Fruit fly (Drosophila melanogaster): ENCODE results near the gene Pfdn1.
A peak's percentile ranks its signal among the peaks of the same experiment; 100 is the strongest.

The Pfdn1 gene

DNA sequence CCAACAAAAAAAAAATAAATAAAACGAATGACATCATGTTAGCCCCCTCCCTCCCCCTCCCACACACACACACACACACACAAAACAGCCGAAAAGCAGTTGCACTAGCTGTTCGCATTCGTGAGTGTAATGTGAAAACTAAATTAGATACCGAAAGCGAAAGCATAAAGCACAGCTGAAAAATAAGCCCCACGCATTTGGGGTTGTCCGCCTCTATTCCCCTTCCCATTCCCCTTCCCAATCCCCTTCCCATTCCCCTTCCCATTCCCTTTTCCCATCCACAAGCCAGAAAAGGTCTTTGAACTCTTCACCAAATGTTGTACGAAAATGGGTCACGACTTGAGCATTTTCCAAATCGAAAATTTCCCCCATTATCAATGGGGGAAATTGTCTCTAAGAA lies 6.5 kb downstream of the Pfdn1 start:
- no peak for TF ChIP-seq Snoo (tag; optimal IDR thresholded peaks at IDR 0.05)

dm6 chr2L:6076143-6076542 lies 7.3 kb downstream of the Pfdn1 start:
- no peak for TF ChIP-seq rn (GFP tag; IDR thresholded peaks at IDR 0.05)
- no peak for TF ChIP-seq CG17806 (tag; optimal IDR thresholded peaks at IDR 0.05)
- no peak for TF ChIP-seq gl (tag; optimal IDR thresholded peaks at IDR 0.05)
- TF ChIP-seq CG13204 (GFP tag; optimal IDR thresholded peaks at IDR 0.05): no peak
- TF ChIP-seq fd96Ca (GFP tag; IDR thresholded peaks at IDR 0.05): no peak
- TF ChIP-seq CG4496 (GFP tag; IDR thresholded peaks at IDR 0.05): no peak
- no peak for TF ChIP-seq CG32121 (GFP tag; IDR thresholded peaks at IDR 0.05)
- TF ChIP-seq CG34367 (tag; optimal IDR thresholded peaks at IDR 0.05): no peak
- no peak for TF ChIP-seq CG8301 (tag; optimal IDR thresholded peaks at IDR 0.05)
- no peak for TF ChIP-seq Pif1A (GFP tag; optimal IDR thresholded peaks at IDR 0.05)
- TF ChIP-seq CG12605 (GFP tag; IDR thresholded peaks at IDR 0.05): no peak
- TF ChIP-seq CG15710 (tag; optimal IDR thresholded peaks at IDR 0.05): no peak

dm6 chr2L:6076829-6077364 lies 8.0 kb downstream of the Pfdn1 start:
- no peak for TF ChIP-seq Snoo (tag; optimal IDR thresholded peaks at IDR 0.05)
- no peak for TF ChIP-seq CG13204 (GFP tag; optimal IDR thresholded peaks at IDR 0.05)
- no peak for TF ChIP-seq CG32121 (GFP tag; IDR thresholded peaks at IDR 0.05)
- TF ChIP-seq CG34367 (tag; optimal IDR thresholded peaks at IDR 0.05): no peak
- no peak for TF ChIP-seq CG8301 (tag; optimal IDR thresholded peaks at IDR 0.05)
- TF ChIP-seq fd96Ca (GFP tag; IDR thresholded peaks at IDR 0.05): no peak
- no peak for TF ChIP-seq CG4496 (GFP tag; IDR thresholded peaks at IDR 0.05)
- no peak for TF ChIP-seq CG8159 (tag; optimal IDR thresholded peaks at IDR 0.05)
- TF ChIP-seq D1 (tag; optimal IDR thresholded peaks at IDR 0.05): no peak
- no peak for TF ChIP-seq CG10348 (GFP tag; IDR thresholded peaks at IDR 0.05)
- no peak for TF ChIP-seq CG15710 (tag; optimal IDR thresholded peaks at IDR 0.05)

- TF ChIP-seq Ets98B (GFP tag; IDR thresholded peaks at IDR 0.05) (no peak), CG8301 (tag; optimal IDR thresholded peaks at IDR 0.05) (no peak), CG34367 (tag; optimal IDR thresholded peaks at IDR 0.05) (no peak)
Measured at dm6 chr2L:6077632-6078031, 8.8 kb downstream of the Pfdn1 start.

- TF ChIP-seq CG32121 (GFP tag; IDR thresholded peaks at IDR 0.05): peak; percentile 75
- no peak for TF ChIP-seq CG12605 (GFP tag; IDR thresholded peaks at IDR 0.05)
- TF ChIP-seq CG8301 (tag; optimal IDR thresholded peaks at IDR 0.05): peak; percentile 5
- TF ChIP-seq EcR (GFP tag; optimal IDR thresholded peaks at IDR 0.05): peak; percentile 100
- TF ChIP-seq CG34367 (tag; optimal IDR thresholded peaks at IDR 0.05): no peak
- peak; percentile 56 for TF ChIP-seq Snoo (tag; optimal IDR thresholded peaks at IDR 0.05)
- TF ChIP-seq Ets98B (GFP tag; IDR thresholded peaks at IDR 0.05): peak; percentile 47; the same call in 1 of the 2 replicates
- TF ChIP-seq CG4496 (GFP tag; IDR thresholded peaks at IDR 0.05): peak; percentile 57
- TF ChIP-seq fd96Ca (GFP tag; IDR thresholded peaks at IDR 0.05): peak; percentile 29; the same call in 1 of the 3 replicates
- TF ChIP-seq gl (tag; optimal IDR thresholded peaks at IDR 0.05): peak; percentile 1
- TF ChIP-seq CG8159 (tag; optimal IDR thresholded peaks at IDR 0.05): no peak
- TF ChIP-seq CG13204 (GFP tag; optimal IDR thresholded peaks at IDR 0.05): peak; percentile 72
Measured at dm6 chr2L:6078757-6079351, 10.0 kb downstream of the Pfdn1 start.

DNA sequence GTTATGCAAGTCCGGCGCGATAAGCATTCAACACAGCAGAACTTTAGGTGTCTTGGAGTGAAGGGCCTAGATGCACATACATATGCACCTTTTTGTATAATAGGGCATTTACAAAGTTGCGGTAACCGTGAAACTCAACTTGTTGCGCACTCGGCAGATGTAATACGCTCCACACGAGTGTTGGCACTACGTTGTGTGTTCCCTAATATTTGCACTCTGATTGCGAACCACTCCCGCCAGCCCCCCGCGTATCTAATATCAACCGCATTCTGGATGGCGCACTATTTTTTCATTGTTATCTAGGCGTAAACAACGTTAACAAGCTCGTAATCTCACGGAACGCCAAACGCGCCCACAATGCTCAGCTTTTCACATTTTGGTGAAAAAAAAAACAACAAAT lies 11.4 kb downstream of the Pfdn1 start:
- 0 out of 3 replicates have a peak, but pooled peaks have one; percentile 38 for TF ChIP-seq CG4496 (GFP tag; IDR thresholded peaks at IDR 0.05)
- no peak for TF ChIP-seq Pif1A (GFP tag; optimal IDR thresholded peaks at IDR 0.05)
- no peak for TF ChIP-seq CG13204 (GFP tag; optimal IDR thresholded peaks at IDR 0.05)
- TF ChIP-seq Pif1B (GFP tag; optimal IDR thresholded peaks at IDR 0.05): no peak
- 0 out of 3 replicates have a peak, but pooled peaks have one; percentile 23 for TF ChIP-seq fd96Ca (GFP tag; IDR thresholded peaks at IDR 0.05)

DNA sequence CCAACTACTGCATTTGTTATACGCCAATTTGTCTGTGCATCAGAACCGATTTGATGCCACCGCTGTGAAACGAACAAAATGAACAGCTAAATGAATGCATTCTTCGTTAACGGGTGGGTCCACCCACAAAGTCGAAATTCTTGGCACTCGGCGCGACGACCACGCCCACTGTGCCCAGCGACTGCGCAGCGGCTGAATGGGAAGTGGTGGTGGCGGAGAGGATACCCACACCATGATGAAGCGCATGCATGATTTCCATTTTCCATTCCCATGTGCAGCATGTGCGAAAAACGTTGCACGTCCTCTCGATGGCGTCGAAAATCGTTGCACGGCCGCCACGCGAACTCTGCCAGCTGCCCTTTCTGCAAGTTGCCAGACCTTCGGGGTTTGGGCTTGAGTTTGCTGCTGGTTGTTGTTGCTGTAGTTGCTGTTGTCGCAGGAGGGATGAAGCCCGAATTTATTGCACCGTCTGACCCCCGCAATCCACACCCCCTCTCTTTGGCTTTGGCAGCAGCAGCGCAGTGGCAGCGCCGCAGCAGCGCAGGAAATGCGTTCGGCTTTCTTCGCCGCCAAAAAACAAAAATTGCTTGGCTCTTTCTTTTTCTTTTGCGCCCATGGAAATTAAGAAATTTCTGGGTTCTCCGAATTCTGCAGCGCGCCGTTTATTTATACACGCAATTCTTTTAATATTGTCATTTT lies 12.4 kb downstream of the Pfdn1 start:
- TF ChIP-seq Snoo (tag; optimal IDR thresholded peaks at IDR 0.05) (peak; percentile 30), EcR (GFP tag; optimal IDR thresholded peaks at IDR 0.05) (peak; percentile 60), CG8301 (tag; optimal IDR thresholded peaks at IDR 0.05) (no peak), CG4496 (GFP tag; IDR thresholded peaks at IDR 0.05) (peak; percentile 42; the same call in 1 of the 3 replicates)

DNA sequence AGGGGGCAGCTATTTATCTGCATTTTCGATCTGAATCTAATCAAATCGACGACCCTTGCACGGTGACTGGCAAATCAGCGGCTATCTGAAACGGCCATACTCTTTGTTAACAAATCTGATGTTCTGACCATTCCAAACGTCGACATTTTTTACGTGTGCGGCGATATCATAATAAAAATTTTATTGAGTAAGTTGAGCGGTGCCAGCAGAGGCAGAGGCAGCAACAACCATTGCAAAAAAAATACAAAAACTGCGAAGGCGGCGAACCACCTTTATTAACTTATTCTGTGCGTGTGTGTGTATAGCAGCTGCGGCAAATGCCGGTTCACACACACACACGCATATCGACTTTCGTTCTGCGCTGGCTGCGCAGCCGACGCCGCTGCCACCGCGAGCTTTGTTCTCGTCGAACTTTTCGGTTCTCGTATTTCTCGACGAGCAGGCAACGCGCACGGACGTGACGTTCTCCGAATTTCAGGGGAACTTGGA lies 13.3 kb downstream of the Pfdn1 start, which contains the start of gene Kr-h1:
Gene Kr-h1, plus strand, starts transcription at position 447 of the 489 bp plus-strand sequence.
- no peak for TF ChIP-seq CG32121 (GFP tag; IDR thresholded peaks at IDR 0.05)
- TF ChIP-seq CG17806 (tag; optimal IDR thresholded peaks at IDR 0.05): no peak
- no peak for TF ChIP-seq CG4496 (GFP tag; IDR thresholded peaks at IDR 0.05)
- TF ChIP-seq CG15710 (tag; optimal IDR thresholded peaks at IDR 0.05): no peak
- no peak for TF ChIP-seq CG13204 (GFP tag; optimal IDR thresholded peaks at IDR 0.05)
- no peak for TF ChIP-seq rn (GFP tag; IDR thresholded peaks at IDR 0.05)
- no peak for TF ChIP-seq Ets98B (GFP tag; IDR thresholded peaks at IDR 0.05)
- TF ChIP-seq gl (tag; optimal IDR thresholded peaks at IDR 0.05): no peak
- no peak for TF ChIP-seq CG8159 (tag; optimal IDR thresholded peaks at IDR 0.05)
- no peak for TF ChIP-seq Snoo (tag; optimal IDR thresholded peaks at IDR 0.05)

All from whole organism, pupa.